Worm (Caenorhabditis elegans) whole organism, young adult: ENCODE measurements around the gene C14A6.13.

Source experiments
- B0035.1 ChIP-seq: sonication (generic microtip); optimal IDR thresholded peaks from 2 replicates; lab custom pipeline; 2016; ENCODE audit warnings: missing genetic modification characterization, mild to moderate bottlenecking, missing compliant biosample characterization, missing genotype, missing genetic modification reagents
- F23B12.7 ChIP-seq: sonication (generic microtip); optimal IDR thresholded peaks from 2 replicates; lab custom pipeline; 2017; ENCODE audit warnings: missing genetic modification characterization, mild to moderate bottlenecking, missing compliant biosample characterization, antibody characterized with exemption, moderate library complexity; ENCODE audit not compliant: insufficient read depth
- F33H1.4 ChIP-seq: fragments of 200-800 bp; sonication (Bioruptor generic); IDR thresholded peaks from 2 replicates; pipeline ENCODE4 v1.3.6; 2022; ENCODE audit warnings: missing genetic modification reagents, missing genetic modification characterization, missing compliant biosample characterization
- F39B2.1 ChIP-seq: fragments of 200-800 bp; sonication (Bioruptor generic); IDR thresholded peaks from 2 replicates; pipeline ENCODE4 v1.3.6; 2022; ENCODE audit warnings: missing genetic modification reagents, missing genetic modification characterization, missing compliant biosample characterization
- F49E8.2 ChIP-seq: sonication (generic microtip); optimal IDR thresholded peaks from 3 replicates; lab custom pipeline; 2017; ENCODE audit warnings: missing genetic modification characterization, mild to moderate bottlenecking, missing compliant biosample characterization, antibody characterized with exemption, moderate library complexity; ENCODE audit not compliant: insufficient read depth
- aptf-3 ChIP-seq: fragments of 200-800 bp; sonication (Bioruptor generic); IDR thresholded peaks from 2 replicates; pipeline ENCODE4 v1.3.6; 2022; ENCODE audit warnings: missing genetic modification characterization, missing compliant biosample characterization
- attf-5 ChIP-seq: fragments of 200-800 bp; sonication (Bioruptor generic); optimal IDR thresholded peaks from 2 replicates; lab custom pipeline; 2018; ENCODE audit warnings: mild to moderate bottlenecking, missing genetic modification characterization, missing compliant biosample characterization
- bed-1 ChIP-seq: fragments of 200-800 bp; sonication (Bioruptor generic); IDR thresholded peaks from 2 replicates; pipeline ENCODE4 v1.3.6; 2022; ENCODE audit warnings: missing genetic modification reagents, missing genetic modification characterization, missing compliant biosample characterization
- bed-2 ChIP-seq: fragments of 200-800 bp; sonication (Bioruptor generic); IDR thresholded peaks from 2 replicates; pipeline ENCODE4 v1.3.6; 2022; ENCODE audit warnings: missing genetic modification reagents, missing genetic modification characterization, missing compliant biosample characterization
- cebp-2 ChIP-seq: fragments of 200-800 bp; sonication (Bioruptor generic); IDR thresholded peaks from 2 replicates; pipeline ENCODE4 v1.3.6; 2022; ENCODE audit warnings: missing genetic modification characterization, missing compliant biosample characterization
- ceh-40 ChIP-seq: fragments of 200-800 bp; sonication (Bioruptor generic); IDR thresholded peaks from 2 replicates; pipeline ENCODE4 v1.3.6; 2022; ENCODE audit warnings: missing genetic modification characterization, missing compliant biosample characterization
- dox-1 ChIP-seq: fragments of 200-800 bp; sonication (Bioruptor generic); IDR thresholded peaks from 2 replicates; pipeline ENCODE4 v1.3.6; 2022; ENCODE audit warnings: missing genetic modification reagents, missing genetic modification characterization, missing compliant biosample characterization
- egl-44 ChIP-seq: fragments of 200-800 bp; sonication (Bioruptor generic); IDR thresholded peaks from 2 replicates; pipeline ENCODE4 v1.3.6; 2022; ENCODE audit warnings: missing genetic modification reagents, missing genetic modification characterization, missing compliant biosample characterization
- ets-4 ChIP-seq: fragments of 200-800 bp; sonication (Bioruptor generic); optimal IDR thresholded peaks from 2 replicates; lab custom pipeline; 2018; ENCODE audit warnings: mild to moderate bottlenecking, missing genetic modification characterization, missing compliant biosample characterization
- hmg-20 ChIP-seq: fragments of 200-800 bp; sonication (Bioruptor generic); IDR thresholded peaks from 2 replicates; pipeline ENCODE4 v1.3.6; 2022; ENCODE audit warnings: missing genetic modification reagents, missing genetic modification characterization, missing compliant biosample characterization
- hsf-1 ChIP-seq: fragments of 200-800 bp; sonication (Bioruptor generic); IDR thresholded peaks from 2 replicates; pipeline ENCODE4 v1.3.6; 2022; ENCODE audit warnings: missing genetic modification reagents, missing genetic modification characterization, missing compliant biosample characterization
- lin-26 ChIP-seq: fragments of 200-800 bp; sonication (Bioruptor generic); IDR thresholded peaks from 2 replicates; pipeline ENCODE4 v1.3.6; 2022; ENCODE audit warnings: missing genetic modification reagents, missing genetic modification characterization, missing compliant biosample characterization
- lin-35 ChIP-seq, 3 experiments: fragments of 150-350 bp in 2 of 3; sonication (generic microtip) in 1 of 3; optimal IDR thresholded peaks; 2 replicates each; lab custom pipeline; 2014 to 2018; ENCODE audit warnings: missing biosample characterization in 3 of 3, missing genetic modification characterization in 3 of 3, missing genetic modification reagents in 3 of 3
- madf-6 ChIP-seq: fragments of 200-800 bp; sonication (Bioruptor generic); IDR thresholded peaks from 2 replicates; pipeline ENCODE4 v1.3.6; 2022; ENCODE audit warnings: missing genetic modification reagents, missing genetic modification characterization, missing compliant biosample characterization
- mel-28 ChIP-seq: sonication (generic microtip); optimal IDR thresholded peaks from 2 replicates; lab custom pipeline; 2016; ENCODE audit warnings: borderline replicate concordance, mild to moderate bottlenecking, missing genetic modification characterization, missing compliant biosample characterization
- nfyb-1 ChIP-seq: fragments of 200-800 bp; sonication (Bioruptor generic); IDR thresholded peaks from 2 replicates; pipeline ENCODE4 v1.3.6; 2022; ENCODE audit warnings: missing genetic modification reagents, missing genetic modification characterization, missing compliant biosample characterization
- nhr-120 ChIP-seq: fragments of 200-800 bp; sonication (Bioruptor generic); IDR thresholded peaks from 2 replicates; pipeline ENCODE4 v1.3.6; 2022; ENCODE audit warnings: missing genetic modification characterization, missing compliant biosample characterization
- nhr-27 ChIP-seq: fragments of 200-800 bp; sonication (Bioruptor generic); optimal IDR thresholded peaks from 2 replicates; lab custom pipeline; 2018; ENCODE audit warnings: mild to moderate bottlenecking, missing genetic modification characterization, moderate library complexity, missing compliant biosample characterization
- nhr-80 ChIP-seq: sonication (generic microtip); optimal IDR thresholded peaks from 2 replicates; lab custom pipeline; 2016; ENCODE audit warnings: missing genetic modification characterization, missing compliant biosample characterization
- nhr-90 ChIP-seq: sonication (generic microtip); optimal IDR thresholded peaks from 2 replicates; lab custom pipeline; 2016; ENCODE audit warnings: missing genotype, mild to moderate bottlenecking, missing genetic modification characterization, missing compliant biosample characterization
- rec-8 ChIP-seq, 2 experiments: sonication (generic microtip); optimal IDR thresholded peaks; 2 replicates each; lab custom pipeline; 2016; ENCODE audit warnings: mild to moderate bottlenecking in 2 of 2, missing genetic modification characterization in 2 of 2, missing genetic modification reagents in 2 of 2, missing genotype in 2 of 2, missing biosample characterization in 1 of 2, missing compliant biosample characterization in 1 of 2, moderate library complexity in 1 of 2
- somi-1 ChIP-seq: fragments of 200-800 bp; sonication (Bioruptor generic); optimal IDR thresholded peaks from 2 replicates; lab custom pipeline; 2018; ENCODE audit warnings: mild to moderate bottlenecking, missing genetic modification characterization, missing compliant biosample characterization
- tlf-1 ChIP-seq: fragments of 200-800 bp; sonication (Bioruptor generic); optimal IDR thresholded peaks from 2 replicates; lab custom pipeline; 2018; ENCODE audit warnings: mild to moderate bottlenecking, missing genetic modification characterization, missing compliant biosample characterization
- unc-62 ChIP-seq: fragments of 150-350 bp; optimal IDR thresholded peaks from 2 replicates; lab custom pipeline; 2014; ENCODE audit warnings: missing biosample characterization, missing genetic modification reagents, missing genetic modification characterization
- zfh-2 ChIP-seq: fragments of 200-800 bp; sonication (Bioruptor generic); conservative IDR thresholded peaks from 2 replicates; pipeline ENCODE4 v1.3.6; 2022; ENCODE audit warnings: missing genetic modification reagents, missing genetic modification characterization, missing compliant biosample characterization
- ztf-26 ChIP-seq: sonication (generic microtip); optimal IDR thresholded peaks from 2 replicates; lab custom pipeline; 2017; ENCODE audit warnings: missing genetic modification characterization, missing compliant biosample characterization
- ztf-3 ChIP-seq: fragments of 200-800 bp; sonication (Bioruptor generic); optimal IDR thresholded peaks from 2 replicates; lab custom pipeline; 2018; ENCODE audit warnings: mild to moderate bottlenecking, missing genetic modification characterization, missing compliant biosample characterization

C14A6.13 gene

DNA sequence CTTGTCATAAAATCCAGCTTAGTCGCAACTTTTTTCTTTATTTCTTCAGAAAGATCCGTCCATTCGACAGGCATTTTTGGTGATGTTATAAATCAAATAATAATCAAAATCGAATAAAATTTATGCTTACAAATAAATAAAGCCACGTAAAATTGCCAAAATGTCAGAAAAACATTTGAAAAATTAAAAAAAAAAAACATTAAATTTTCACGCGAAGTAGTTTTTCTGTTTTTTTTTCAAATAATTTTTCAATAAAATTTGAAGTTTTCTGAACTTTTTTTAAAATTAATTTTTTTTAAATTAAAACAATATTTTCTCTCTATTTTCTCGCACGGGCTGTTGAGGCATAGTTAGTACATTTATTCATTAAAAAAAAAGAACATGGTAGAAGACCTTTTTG, 17.5 kb upstream of the C14A6.13 start, which contains the start of gene C31G12.4:
TSS of gene C31G12.4 (minus strand) at position 101 of the 400 bp plus-strand sequence.
- TF ChIP-seq rec-8 (tag; optimal IDR thresholded peaks at IDR 0.05; lab: Kevin White, UChicago) (no peak), ztf-3 (GFP tag; lab: Kevin White, UChicago) (no peak), B0035.1 (no peak), nhr-27 (no peak), bed-1 (no peak), ztf-26 (tag; lab: Kevin White, UChicago) (no peak), nhr-90 (no peak), unc-62 (GFP tag; lab: Kevin White, UChicago) (no peak), somi-1 (GFP tag; lab: Kevin White, UChicago) (no peak), egl-44 (GFP tag; lab: Robert Waterston, UW) (no peak), zfh-2 (GFP tag; lab: Robert Waterston, UW) (no peak)

ce11 chrV:18174951-18175350, 13.8 kb upstream of the C14A6.13 start:
- 0 out of 2 replicates have a peak, but pooled peaks have one; percentile 33 for TF ChIP-seq egl-44 (GFP tag; lab: Robert Waterston, UW)
- TF ChIP-seq dox-1 (GFP tag; lab: Robert Waterston, UW): 0 out of 2 replicates have a peak, but pooled peaks have one; percentile 27
- peak; percentile 64; the same call in 1 of the 2 replicates for TF ChIP-seq aptf-3 (GFP tag; lab: Robert Waterston, UW)
- TF ChIP-seq lin-26 (GFP tag; lab: Robert Waterston, UW): 0 out of 2 replicates have a peak, but pooled peaks have one; percentile 46
- 0 out of 2 replicates have a peak, but pooled peaks have one; percentile 69 for TF ChIP-seq nhr-120

ce11 chrV:18171568-18171967, 10.4 kb upstream of the C14A6.13 start, which contains the start of gene C14A6.8:
C14A6.8 (minus strand) TSS chrV:18171668.
- no peak for TF ChIP-seq tlf-1
- TF ChIP-seq madf-6 (GFP tag; lab: Robert Waterston, UW): no peak
- no peak for TF ChIP-seq nhr-120
- TF ChIP-seq nhr-90: no peak
- TF ChIP-seq F23B12.7 (tag; lab: Kevin White, UChicago): no peak
- TF ChIP-seq ztf-26 (tag; lab: Kevin White, UChicago): no peak
- TF ChIP-seq bed-2 (GFP tag; lab: Robert Waterston, UW): no peak
- TF ChIP-seq mel-28 (tag; lab: Kevin White, UChicago): no peak
- TF ChIP-seq F49E8.2: no peak
- TF ChIP-seq F39B2.1 (GFP tag; lab: Robert Waterston, UW): no peak
- TF ChIP-seq cebp-2: no peak
- no peak for TF ChIP-seq nhr-80
- TF ChIP-seq lin-35 (GFP tag; optimal IDR thresholded peaks at IDR 0.05; lab: Kevin White, UChicago): no peak
- no peak for TF ChIP-seq ceh-40 (GFP tag; lab: Robert Waterston, UW)
- no peak for TF ChIP-seq egl-44 (GFP tag; lab: Robert Waterston, UW)
- no peak for TF ChIP-seq attf-5 (GFP tag; lab: Kevin White, UChicago)
- no peak for TF ChIP-seq dox-1 (GFP tag; lab: Robert Waterston, UW)
- no peak for TF ChIP-seq nfyb-1
- TF ChIP-seq ets-4 (GFP tag; lab: Kevin White, UChicago): no peak

DNA sequence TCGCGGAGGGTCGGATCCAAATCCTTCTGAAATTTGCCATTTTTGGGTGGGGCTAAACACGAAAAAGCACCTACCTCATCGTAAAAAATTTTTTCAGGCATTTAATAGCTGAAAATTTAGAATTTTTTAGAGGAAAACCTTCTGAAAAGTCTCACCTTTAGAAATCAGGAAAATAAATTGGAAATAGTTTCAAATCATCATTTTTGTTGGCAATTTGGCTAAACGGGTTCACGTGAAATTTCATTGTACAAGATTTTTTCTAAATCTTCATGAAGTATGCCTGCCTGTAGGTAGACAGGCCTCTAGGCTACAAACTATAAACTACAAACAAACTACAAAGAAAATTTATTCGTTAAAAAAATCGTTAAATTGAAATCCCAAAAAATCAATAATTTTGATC, 7.1 kb upstream of the C14A6.13 start, which contains the start of gene C14A6.7:
TSS of gene C14A6.7 (minus strand) at position 101 of the 400 bp plus-strand sequence.
- no peak for TF ChIP-seq nhr-80
- TF ChIP-seq nhr-120: no peak
- TF ChIP-seq hsf-1 (GFP tag; lab: Robert Waterston, UW): no peak
- no peak for TF ChIP-seq F33H1.4 (GFP tag; lab: Robert Waterston, UW)
- TF ChIP-seq hmg-20 (GFP tag; lab: Robert Waterston, UW): no peak
- TF ChIP-seq rec-8 (tag; optimal IDR thresholded peaks at IDR 0.05; lab: Kevin White, UChicago): no peak
- no peak for TF ChIP-seq nhr-90
- TF ChIP-seq lin-35 (GFP tag; optimal IDR thresholded peaks at IDR 0.05; lab: Kevin White, UChicago): no peak
